Fruit fly (Drosophila melanogaster): ENCODE data around the gene Jon65Ai.
A peak's percentile ranks its signal among the peaks of the same experiment; 100 is the strongest.

Jon65Ai gene

dm6 chr3L:6059062-6059708 lies 4.9 kb upstream of the Jon65Ai start, which contains the start of gene CG6592 (continued):
- TF ChIP-seq stwl (tag; optimal IDR thresholded peaks at IDR 0.05) (peak; percentile 91), CG1792 (GFP tag; optimal IDR thresholded peaks at IDR 0.05) (no peak), sens-2 (GFP tag; IDR thresholded peaks at IDR 0.05) (no peak), chm (GFP tag; IDR thresholded peaks at IDR 0.05) (peak; percentile 70; the same call in 1 of the 2 replicates), CG15601 (tag; optimal IDR thresholded peaks at IDR 0.05) (no peak), zen2 (GFP tag; IDR thresholded peaks at IDR 0.05; ENCODE audit: partially characterized antibody) (no peak), corto (GFP tag; optimal IDR thresholded peaks at IDR 0.05) (no peak), Hsf (GFP tag; optimal IDR thresholded peaks at IDR 0.05) (peak; percentile 67), lilli (GFP tag; optimal IDR thresholded peaks at IDR 0.05) (no peak), trh (GFP tag; optimal IDR thresholded peaks at IDR 0.05) (peak; percentile 16), Drgx (GFP tag; IDR thresholded peaks at IDR 0.05) (no peak), Sry-δ (GFP tag; optimal IDR thresholded peaks at IDR 0.05) (no peak), az2 (GFP tag; optimal IDR thresholded peaks at IDR 0.05) (peak; percentile 17), stc (GFP tag; IDR thresholded peaks at IDR 0.05) (no peak), CTCF (GFP tag; optimal IDR thresholded peaks at IDR 0.05) (no peak), CG16863 (GFP tag; optimal IDR thresholded peaks at IDR 0.05) (peak; percentile 24), oc (tag; optimal IDR thresholded peaks at IDR 0.05) (no peak), BtbVII (GFP tag; optimal IDR thresholded peaks at IDR 0.05) (no peak), row (GFP tag; IDR thresholded peaks at IDR 0.05) (no peak), CrebB (tag; optimal IDR thresholded peaks at IDR 0.05) (no peak), CG1233 (GFP tag; optimal IDR thresholded peaks at IDR 0.05) (peak; percentile 64), zfh1 (GFP tag; IDR thresholded peaks at IDR 0.05) (peak; percentile 61; the same call in 1 of the 3 replicates), sisA (GFP tag; IDR thresholded peaks at IDR 0.05) (0 out of 2 replicates have a peak, but pooled peaks have one; percentile 7), CG8924 (tag; optimal IDR thresholded peaks at IDR 0.05) (peak; percentile 4)

dm6 chr3L:6054803-6055202 lies 560 bp upstream of the Jon65Ai start, which contains the start of gene tant:
tant (plus strand) TSS chr3L:6055136.
- peak; percentile 40; the same call in 1 of the 2 replicates for TF ChIP-seq Rfx (GFP tag; IDR thresholded peaks at IDR 0.05)
- TF ChIP-seq CG42726 (GFP tag; IDR thresholded peaks at IDR 0.05; ENCODE audit: partially characterized antibody), result peak; percentile 74; the same call in 1 of the 2 replicates
- TF ChIP-seq zen2 (GFP tag; IDR thresholded peaks at IDR 0.05; ENCODE audit: partially characterized antibody), result peak; percentile 70; the same call in 1 of the 3 replicates
- peak; percentile 41 for TF ChIP-seq Hmr (GFP tag; optimal IDR thresholded peaks at IDR 0.05)
- TF ChIP-seq Poxn (GFP tag; IDR thresholded peaks at IDR 0.05), result no peak
- TF ChIP-seq amos (GFP tag; IDR thresholded peaks at IDR 0.05; ENCODE audit: partially characterized antibody), result peak; percentile 92
- no peak for TF ChIP-seq CG2678 (tag; optimal IDR thresholded peaks at IDR 0.05)
- no peak for TF ChIP-seq eve (GFP tag; optimal IDR thresholded peaks at IDR 0.05)
- peak; percentile 64 for TF ChIP-seq CG33213 (GFP tag; optimal IDR thresholded peaks at IDR 0.05)
- peak; percentile 92 for TF ChIP-seq CG13287 (GFP tag; IDR thresholded peaks at IDR 0.05; ENCODE audit: partially characterized antibody)
- TF ChIP-seq CG9932 (GFP tag; IDR thresholded peaks at IDR 0.05), result peak; percentile 37; the same call in 1 of the 2 replicates
- peak; percentile 43 for TF ChIP-seq Abd-B (GFP tag; optimal IDR thresholded peaks at IDR 0.05)
- TF ChIP-seq CG7963 (GFP tag; IDR thresholded peaks at IDR 0.05; ENCODE audit: partially characterized antibody), result peak; percentile 72
- TF ChIP-seq E2f2 (GFP tag; IDR thresholded peaks at IDR 0.05), result peak; percentile 84
- peak; percentile 24 for TF ChIP-seq CG12391 (tag; optimal IDR thresholded peaks at IDR 0.05)
- peak; percentile 17 for TF ChIP-seq CG15601 (tag; optimal IDR thresholded peaks at IDR 0.05)
- TF ChIP-seq BEAF-32 (GFP tag; optimal IDR thresholded peaks at IDR 0.05), result peak; percentile 96
- peak; percentile 99 for TF ChIP-seq CG14710 (tag; optimal IDR thresholded peaks at IDR 0.05)
- peak; percentile 26; the same call in 1 of the 3 replicates for TF ChIP-seq row (GFP tag; IDR thresholded peaks at IDR 0.05)
- no peak for TF ChIP-seq btn (GFP tag; optimal IDR thresholded peaks at IDR 0.05)
- no peak for TF ChIP-seq CG4424 (GFP tag; optimal IDR thresholded peaks at IDR 0.05)
- no peak for TF ChIP-seq tin (GFP tag; optimal IDR thresholded peaks at IDR 0.05)
- peak in 1 of 2 experiments; percentile 17 for TF ChIP-seq dpn (GFP tag; optimal IDR thresholded peaks at IDR 0.05)
- TF ChIP-seq CG30431 (GFP tag; optimal IDR thresholded peaks at IDR 0.05), result no peak
- no peak for TF ChIP-seq z (GFP tag; IDR thresholded peaks at IDR 0.05)
- no peak for TF ChIP-seq gt (GFP tag; IDR thresholded peaks at IDR 0.05)
- peak; percentile 73 for TF ChIP-seq Dp (GFP tag; optimal IDR thresholded peaks at IDR 0.05)
- no peak for TF ChIP-seq br (optimal IDR thresholded peaks at IDR 0.05)
- peak; percentile 80 for TF ChIP-seq tna (GFP tag; IDR thresholded peaks at IDR 0.05; ENCODE audit: partially characterized antibody)
